Fruit fly (Drosophila melanogaster) whole organism, embryonic: ENCODE data around the gene CG42763.

Source experiments
- Ada2b ChIP-seq: fragments of 200-800 bp; sonication (Bioruptor generic); IDR thresholded peaks from 2 replicates; pipeline ENCODE4 v1.3.6; 2022; ENCODE audit warnings: missing biosample characterization, missing genetic modification characterization
- Aef1 ChIP-seq: fragments of 200-800 bp; sonication (Bioruptor generic); IDR thresholded peaks from 3 replicates; pipeline ENCODE4 v1.3.6; 2022; ENCODE audit warnings: missing biosample characterization, missing genetic modification characterization
- Bgb ChIP-seq: fragments of 200-800 bp; sonication (Bioruptor generic); IDR thresholded peaks from 2 replicates; pipeline ENCODE4 v1.3.6; 2022; ENCODE audit warnings: missing biosample characterization, missing genetic modification characterization; ENCODE audit not compliant: partially characterized antibody
- CG10543 ChIP-seq: fragments of 200-800 bp; sonication (Bioruptor generic); optimal IDR thresholded peaks from 3 replicates; lab custom pipeline; 2017; ENCODE audit warnings: missing biosample characterization, mild to moderate bottlenecking, missing genetic modification characterization, moderate library complexity
- CG10979 ChIP-seq: fragments of 200-800 bp; sonication (Bioruptor generic); optimal IDR thresholded peaks from 2 replicates; lab custom pipeline; 2018; ENCODE audit warnings: missing biosample characterization, mild to moderate bottlenecking, missing genetic modification characterization, moderate library complexity
- CG11093 ChIP-seq: fragments of 200-800 bp; sonication (Bioruptor generic); IDR thresholded peaks from 3 replicates; pipeline ENCODE4 v1.3.6; 2022; ENCODE audit warnings: missing biosample characterization, missing genetic modification characterization
- CG12219 ChIP-seq: fragments of 200-800 bp; sonication (Bioruptor generic); optimal IDR thresholded peaks from 3 replicates; lab custom pipeline; 2018; ENCODE audit warnings: missing biosample characterization, mild to moderate bottlenecking, missing genetic modification characterization
- CG1233 ChIP-seq: fragments of 200-800 bp; sonication (Bioruptor generic); optimal IDR thresholded peaks from 4 replicates; lab custom pipeline; 2018; ENCODE audit warnings: missing biosample characterization, mild to moderate bottlenecking, missing genetic modification characterization
- CG15073 ChIP-seq: fragments of 200-800 bp; sonication (Bioruptor generic); optimal IDR thresholded peaks from 2 replicates; lab custom pipeline; 2016; ENCODE audit warnings: missing biosample characterization, missing genetic modification characterization
- CG15696 ChIP-seq: fragments of 200-800 bp; sonication (Bioruptor generic); optimal IDR thresholded peaks from 2 replicates; lab custom pipeline; 2019; ENCODE audit warnings: missing biosample characterization, mild to moderate bottlenecking, missing genetic modification characterization, moderate library complexity
- CG17186 ChIP-seq: fragments of 200-800 bp; sonication (Bioruptor generic); optimal IDR thresholded peaks from 3 replicates; lab custom pipeline; 2017; ENCODE audit warnings: missing biosample characterization, missing genetic modification reagents, missing genetic modification characterization
- CG18764 ChIP-seq: fragments of 200-800 bp; sonication (Bioruptor generic); optimal IDR thresholded peaks from 3 replicates; lab custom pipeline; 2016; ENCODE audit warnings: missing biosample characterization, missing genetic modification characterization
- CG2129 ChIP-seq: fragments of 200-800 bp; sonication (Bioruptor generic); IDR thresholded peaks from 2 replicates; pipeline ENCODE4 v1.3.6; 2022; ENCODE audit warnings: missing biosample characterization, missing genetic modification characterization; ENCODE audit not compliant: partially characterized antibody
- CG2875 ChIP-seq: fragments of 200-800 bp; sonication (Bioruptor generic); optimal IDR thresholded peaks from 2 replicates; lab custom pipeline; 2017; ENCODE audit warnings: missing biosample characterization, mild to moderate bottlenecking, missing genetic modification characterization, missing genetic modification reagents
- CG3407 ChIP-seq: fragments of 200-800 bp; sonication (Bioruptor generic); optimal IDR thresholded peaks from 2 replicates; lab custom pipeline; 2018; ENCODE audit warnings: missing biosample characterization, mild to moderate bottlenecking, missing genetic modification characterization
- CG4282 ChIP-seq: fragments of 200-800 bp; sonication (Bioruptor generic); optimal IDR thresholded peaks from 2 replicates; lab custom pipeline; 2016; ENCODE audit warnings: missing biosample characterization, missing genetic modification characterization
- CG6254 ChIP-seq: fragments of 200-800 bp; sonication (Bioruptor generic); optimal IDR thresholded peaks from 3 replicates; lab custom pipeline; 2017; ENCODE audit warnings: mild to moderate bottlenecking, missing biosample characterization, missing genetic modification reagents, missing genetic modification characterization
- CG7786 ChIP-seq: fragments of 200-800 bp; sonication (Bioruptor generic); optimal IDR thresholded peaks from 2 replicates; lab custom pipeline; 2016; ENCODE audit warnings: missing biosample characterization, missing genetic modification characterization
- CG8089 ChIP-seq: fragments of 200-800 bp; sonication (Bioruptor generic); optimal IDR thresholded peaks from 3 replicates; lab custom pipeline; 2016; ENCODE audit warnings: missing biosample characterization, missing genetic modification characterization
- CG8944 ChIP-seq: fragments of 200-800 bp; sonication (Bioruptor generic); optimal IDR thresholded peaks from 3 replicates; lab custom pipeline; 2016; ENCODE audit warnings: missing biosample characterization, missing genetic modification characterization
- CHES-1-like ChIP-seq: fragments of 200-800 bp; sonication (Bioruptor generic); optimal IDR thresholded peaks from 2 replicates; lab custom pipeline; 2016; ENCODE audit warnings: missing biosample characterization, missing genetic modification characterization
- CrebB ChIP-seq: fragments of 200-800 bp; sonication (Bioruptor generic); optimal IDR thresholded peaks from 3 replicates; lab custom pipeline; 2018; ENCODE audit warnings: missing biosample characterization, mild to moderate bottlenecking, missing genetic modification characterization
- Deaf1 ChIP-seq: fragments of 200-800 bp; optimal IDR thresholded peaks from 3 replicates; lab custom pipeline; 2019; ENCODE audit warnings: missing biosample characterization, mild to moderate bottlenecking, missing genetic modification characterization, moderate library complexity
- E2f1 ChIP-seq: fragments of 200-800 bp; sonication (Bioruptor generic); IDR thresholded peaks from 2 replicates; pipeline ENCODE4 v1.3.6; 2022; ENCODE audit warnings: missing biosample characterization, missing genetic modification characterization
- MTF-1 ChIP-seq: fragments of 200-800 bp; sonication (Bioruptor generic); optimal IDR thresholded peaks from 2 replicates; lab custom pipeline; 2018; ENCODE audit warnings: missing biosample characterization, mild to moderate bottlenecking, missing genetic modification characterization, borderline replicate concordance
- Poxn ChIP-seq: fragments of 200-800 bp; sonication (Bioruptor generic); IDR thresholded peaks from 2 replicates; pipeline ENCODE4 v1.3.6; 2022; ENCODE audit warnings: missing biosample characterization, missing genetic modification characterization
- Ptx1 ChIP-seq: fragments of 200-800 bp; sonication (Bioruptor generic); IDR thresholded peaks from 2 replicates; pipeline ENCODE4 v1.3.6; 2022; ENCODE audit warnings: missing biosample characterization, missing genetic modification characterization
- Ravus ChIP-seq: fragments of 200-800 bp; sonication (Bioruptor generic); IDR thresholded peaks from 2 replicates; pipeline ENCODE4 v1.3.6; 2022; ENCODE audit warnings: missing biosample characterization, missing genetic modification characterization
- Sry-δ ChIP-seq: fragments of 200-800 bp; sonication (Bioruptor generic); optimal IDR thresholded peaks from 2 replicates; lab custom pipeline; 2016; ENCODE audit warnings: missing biosample characterization, missing genetic modification characterization
- bab2 ChIP-seq: fragments of 200-800 bp; sonication (Bioruptor generic); optimal IDR thresholded peaks from 2 replicates; lab custom pipeline; 2016; ENCODE audit warnings: missing biosample characterization, missing genetic modification characterization
- chinmo ChIP-seq: fragments of 200-800 bp; sonication (Bioruptor generic); IDR thresholded peaks from 4 replicates; pipeline ENCODE4 v1.3.6; 2022; ENCODE audit warnings: missing biosample characterization, missing genetic modification characterization; ENCODE audit not compliant: partially characterized antibody
- chn ChIP-seq: fragments of 200-800 bp; sonication (Bioruptor generic); optimal IDR thresholded peaks from 2 replicates; lab custom pipeline; 2016; ENCODE audit warnings: missing biosample characterization, missing genetic modification characterization
- crc ChIP-seq: fragments of 200-800 bp; sonication (Bioruptor generic); optimal IDR thresholded peaks from 2 replicates; lab custom pipeline; 2016; ENCODE audit warnings: missing biosample characterization, missing genetic modification characterization
- croc ChIP-seq: fragments of 200-800 bp; sonication (Bioruptor generic); conservative IDR thresholded peaks from 3 replicates; pipeline ENCODE4 v1.3.6; 2022; ENCODE audit warnings: missing biosample characterization, missing genetic modification characterization
- crp ChIP-seq, 2 experiments: fragments of 200-800 bp; sonication (Bioruptor generic); optimal IDR thresholded peaks; 2 replicates in 1 of 2; 3 replicates in 1 of 2; lab custom pipeline; 2017; ENCODE audit warnings: missing biosample characterization in 2 of 2, missing genetic modification characterization in 2 of 2, mild to moderate bottlenecking in 1 of 2, moderate library complexity in 1 of 2
- da ChIP-seq: fragments of 200-800 bp; sonication (Bioruptor generic); optimal IDR thresholded peaks from 2 replicates; lab custom pipeline; 2016; ENCODE audit warnings: missing biosample characterization, missing genetic modification characterization
- dan ChIP-seq: fragments of 200-800 bp; sonication (Bioruptor generic); IDR thresholded peaks from 2 replicates; pipeline ENCODE4 v1.3.6; 2022; ENCODE audit warnings: missing biosample characterization, missing genetic modification characterization
- dmrt99B ChIP-seq: fragments of 200-800 bp; sonication (Bioruptor generic); optimal IDR thresholded peaks from 2 replicates; lab custom pipeline; 2018; ENCODE audit warnings: missing biosample characterization, mild to moderate bottlenecking, missing genetic modification characterization, moderate library complexity
- fru ChIP-seq: fragments of >200 bp; optimal IDR thresholded peaks from 2 replicates; lab custom pipeline; 2017
- ind ChIP-seq: fragments of 200-800 bp; sonication (Bioruptor generic); optimal IDR thresholded peaks from 3 replicates; lab custom pipeline; 2016; ENCODE audit warnings: missing biosample characterization, missing genetic modification characterization
- lab ChIP-seq: fragments of 200-800 bp; sonication (Bioruptor generic); optimal IDR thresholded peaks from 3 replicates; lab custom pipeline; 2017; ENCODE audit warnings: missing biosample characterization, missing genetic modification characterization, mild to moderate bottlenecking, moderate library complexity, missing genetic modification reagents
- pho ChIP-seq: fragments of 200-800 bp; sonication (Bioruptor generic); optimal IDR thresholded peaks from 2 replicates; lab custom pipeline; 2016; ENCODE audit warnings: missing biosample characterization, missing genetic modification characterization
- pita ChIP-seq: fragments of 200-800 bp; sonication (Bioruptor generic); optimal IDR thresholded peaks from 2 replicates; lab custom pipeline; 2017; ENCODE audit warnings: missing biosample characterization, mild to moderate bottlenecking, missing genetic modification characterization
- salm ChIP-seq: fragments of 200-800 bp; sonication (Bioruptor generic); optimal IDR thresholded peaks from 2 replicates; lab custom pipeline; 2018; ENCODE audit warnings: missing biosample characterization, mild to moderate bottlenecking, missing genetic modification characterization
- sqz ChIP-seq: fragments of 200-800 bp; sonication (Bioruptor generic); optimal IDR thresholded peaks from 3 replicates; lab custom pipeline; 2018; ENCODE audit warnings: missing biosample characterization, mild to moderate bottlenecking, missing genetic modification characterization
- sug ChIP-seq: fragments of 200-800 bp; optimal IDR thresholded peaks from 2 replicates; lab custom pipeline; 2019; ENCODE audit warnings: missing biosample characterization, mild to moderate bottlenecking, missing genetic modification characterization, moderate library complexity
- tio ChIP-seq: fragments of 200-800 bp; sonication (Bioruptor generic); optimal IDR thresholded peaks from 2 replicates; lab custom pipeline; 2017; ENCODE audit warnings: missing biosample characterization, missing genetic modification characterization, inconsistent platforms
- trem ChIP-seq: fragments of 200-800 bp; optimal IDR thresholded peaks from 3 replicates; lab custom pipeline; 2019; ENCODE audit warnings: missing biosample characterization, mild to moderate bottlenecking, missing genetic modification characterization, moderate library complexity
- unpg ChIP-seq: fragments of 200-800 bp; sonication (Bioruptor generic); optimal IDR thresholded peaks from 3 replicates; lab custom pipeline; 2018; ENCODE audit warnings: missing biosample characterization, mild to moderate bottlenecking, missing genetic modification characterization, moderate library complexity

The CG42763 gene

dm6 chr2L:8162307-8163024, 17.6 kb upstream of the CG42763 start, which contains the start of gene Acbp1 (continued):
- peak; percentile 98 for TF ChIP-seq CG4282 (GFP tag; lab: Kevin White, UChicago)
- TF ChIP-seq CG15696 (tag; lab: Kevin White, UChicago) = peak; percentile 96
- TF ChIP-seq crp (GFP tag; optimal IDR thresholded peaks at IDR 0.05; lab: Kevin White, UChicago) = peak in 1 of 2 experiments; percentile 68
- TF ChIP-seq CG3407 (GFP tag; lab: Kevin White, UChicago) = peak; percentile 91
- TF ChIP-seq dmrt99B (tag; lab: Kevin White, UChicago) = peak; percentile 97
- TF ChIP-seq Ada2b (GFP tag; lab: Robert Waterston, UW) = peak; percentile 88
- peak; percentile 88 for TF ChIP-seq CG18764
- TF ChIP-seq unpg (GFP tag; lab: Kevin White, UChicago) = peak; percentile 99
- TF ChIP-seq CG8944 (GFP tag; lab: Kevin White, UChicago) = peak; percentile 95
- peak; percentile 4; the same call in 1 of the 2 replicates for TF ChIP-seq Ravus (GFP tag; lab: Robert Waterston, UW)
- peak; percentile 92 for TF ChIP-seq CG8089 (GFP tag; lab: Kevin White, UChicago)
- peak; percentile 93 for TF ChIP-seq bab2 (GFP tag; lab: Kevin White, UChicago)
- TF ChIP-seq CG15073 = peak; percentile 71
- TF ChIP-seq pita (GFP tag; lab: Kevin White, UChicago) = no peak
- peak; percentile 89 for TF ChIP-seq Deaf1 (tag; lab: Kevin White, UChicago)
- TF ChIP-seq tio (GFP tag; lab: Kevin White, UChicago) = peak; percentile 91
- TF ChIP-seq croc (GFP tag; lab: Robert Waterston, UW) = peak; percentile 78
- peak; percentile 99 for TF ChIP-seq CG10543 (GFP tag; lab: Kevin White, UChicago)
- TF ChIP-seq Ptx1 = peak; percentile 93
- TF ChIP-seq pho (GFP tag; lab: Kevin White, UChicago) = peak; percentile 97
- peak; percentile 97 for TF ChIP-seq salm (tag; lab: Kevin White, UChicago)
- peak; percentile 90 for TF ChIP-seq Aef1 (GFP tag; lab: Robert Waterston, UW)
- no peak for TF ChIP-seq dan
- TF ChIP-seq CG10979 (tag; lab: Kevin White, UChicago) = peak; percentile 99
- peak; percentile 94 for TF ChIP-seq CG2875 (GFP tag; lab: Kevin White, UChicago)
- peak; percentile 83 for TF ChIP-seq E2f1 (GFP tag; lab: Robert Waterston, UW)
- peak; percentile 95 for TF ChIP-seq trem (tag; lab: Kevin White, UChicago)
- peak; percentile 81 for TF ChIP-seq Poxn (GFP tag; lab: Robert Waterston, UW)
- peak; percentile 83 for TF ChIP-seq Bgb
- peak; percentile 97 for TF ChIP-seq CHES-1-like (GFP tag; lab: Kevin White, UChicago)
- TF ChIP-seq Sry-δ (GFP tag; lab: Kevin White, UChicago) = peak; percentile 89
- peak; percentile 91 for TF ChIP-seq crc (GFP tag; lab: Kevin White, UChicago)
- no peak for TF ChIP-seq fru (lab: Kevin White, UChicago)
- TF ChIP-seq MTF-1 (GFP tag; lab: Kevin White, UChicago) = peak; percentile 88
- peak; percentile 97 for TF ChIP-seq sug (tag; lab: Kevin White, UChicago)
- TF ChIP-seq chn (GFP tag; lab: Kevin White, UChicago) = peak; percentile 94
- peak; percentile 84 for TF ChIP-seq CG11093
- TF ChIP-seq ind (GFP tag; lab: Kevin White, UChicago) = peak; percentile 92
- peak; percentile 96 for TF ChIP-seq CG7786 (GFP tag; lab: Kevin White, UChicago)
- TF ChIP-seq CG6254 (GFP tag; lab: Kevin White, UChicago) = peak; percentile 94
- TF ChIP-seq CrebB = peak; percentile 98
- TF ChIP-seq chinmo (GFP tag; lab: Robert Waterston, UW) = peak; percentile 57; the same call in 1 of the 4 replicates
- peak; percentile 58 for TF ChIP-seq CG17186 (GFP tag; lab: Kevin White, UChicago)
- TF ChIP-seq CG12219 (GFP tag; lab: Kevin White, UChicago) = peak; percentile 99
- TF ChIP-seq da = peak; percentile 81
- peak; percentile 25 for TF ChIP-seq CG2129 (GFP tag; lab: Robert Waterston, UW)
- peak; percentile 97 for TF ChIP-seq CG1233 (GFP tag; lab: Kevin White, UChicago)
- TF ChIP-seq lab (GFP tag; lab: Kevin White, UChicago) = peak; percentile 99
- peak; percentile 95 for TF ChIP-seq sqz
